Fruit fly (Drosophila melanogaster) whole organism, larva: ENCODE data around the gene Vm32E.

ENCODE experiments used
- noc ChIP-seq: fragments of 200-800 bp; sonication (Bioruptor generic); optimal IDR thresholded peaks from 3 replicates; lab custom pipeline; 2019; ENCODE audit warnings: missing biosample characterization, mild to moderate bottlenecking, missing genetic modification characterization, moderate library complexity

Vm32E gene

DNA sequence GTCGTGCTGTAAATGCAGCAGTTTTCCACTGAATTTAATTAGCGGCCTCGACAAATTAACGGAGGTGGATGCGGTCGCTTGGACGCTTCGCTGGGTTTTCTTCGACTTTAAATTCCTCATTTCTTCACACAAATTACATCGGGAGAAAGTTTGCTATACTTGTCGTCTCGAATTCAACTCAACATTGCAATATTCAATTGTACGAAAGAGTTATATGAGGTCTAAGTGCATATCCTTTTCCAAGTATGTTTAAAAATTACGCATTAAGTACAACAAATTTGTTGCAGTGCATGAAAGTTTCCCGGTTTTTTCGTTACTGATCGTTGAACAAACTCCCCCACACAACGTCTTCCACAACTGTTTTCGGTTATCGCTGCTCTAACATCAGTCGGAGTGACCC lies 21.2 kb upstream of the Vm32E start:
- no peak for TF ChIP-seq noc (tag; lab: Kevin White, UChicago)

DNA sequence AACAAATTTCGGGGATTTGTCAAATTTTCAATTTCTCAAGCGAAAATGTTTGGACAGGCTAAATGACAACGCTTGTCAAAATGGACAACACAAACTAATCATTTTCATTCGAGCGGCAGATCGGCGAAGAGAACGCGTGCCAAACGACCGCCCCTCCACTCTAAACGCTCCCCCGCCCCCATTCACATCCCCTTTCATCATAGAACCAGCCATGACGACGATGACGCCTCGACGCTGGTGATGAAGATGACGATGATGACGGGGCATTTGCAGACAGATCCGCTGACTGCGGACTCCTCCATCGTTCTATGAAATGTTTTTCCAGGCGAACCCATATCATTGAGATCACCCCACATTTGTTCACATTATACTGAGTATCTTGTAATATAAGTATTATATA lies 18.7 kb upstream of the Vm32E start:
- TF ChIP-seq noc (tag; lab: Kevin White, UChicago) = peak; percentile 6

DNA sequence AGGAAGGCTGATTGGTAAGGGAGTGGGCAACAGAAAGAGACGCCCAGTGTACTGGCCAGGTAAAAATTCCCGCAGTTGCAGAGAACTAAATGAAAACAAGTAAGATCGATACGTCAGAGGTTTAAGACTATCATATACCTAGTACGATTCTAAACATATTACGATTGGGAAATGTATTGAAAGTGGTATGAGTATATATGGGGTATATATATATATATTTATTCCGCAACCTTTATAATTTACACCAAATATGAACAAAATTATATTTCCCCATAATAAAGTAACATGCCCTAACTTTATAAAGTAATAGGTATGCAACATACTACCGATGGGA lies 17.6 kb upstream of the Vm32E start:
- TF ChIP-seq noc (tag; lab: Kevin White, UChicago) = peak; percentile 1

DNA sequence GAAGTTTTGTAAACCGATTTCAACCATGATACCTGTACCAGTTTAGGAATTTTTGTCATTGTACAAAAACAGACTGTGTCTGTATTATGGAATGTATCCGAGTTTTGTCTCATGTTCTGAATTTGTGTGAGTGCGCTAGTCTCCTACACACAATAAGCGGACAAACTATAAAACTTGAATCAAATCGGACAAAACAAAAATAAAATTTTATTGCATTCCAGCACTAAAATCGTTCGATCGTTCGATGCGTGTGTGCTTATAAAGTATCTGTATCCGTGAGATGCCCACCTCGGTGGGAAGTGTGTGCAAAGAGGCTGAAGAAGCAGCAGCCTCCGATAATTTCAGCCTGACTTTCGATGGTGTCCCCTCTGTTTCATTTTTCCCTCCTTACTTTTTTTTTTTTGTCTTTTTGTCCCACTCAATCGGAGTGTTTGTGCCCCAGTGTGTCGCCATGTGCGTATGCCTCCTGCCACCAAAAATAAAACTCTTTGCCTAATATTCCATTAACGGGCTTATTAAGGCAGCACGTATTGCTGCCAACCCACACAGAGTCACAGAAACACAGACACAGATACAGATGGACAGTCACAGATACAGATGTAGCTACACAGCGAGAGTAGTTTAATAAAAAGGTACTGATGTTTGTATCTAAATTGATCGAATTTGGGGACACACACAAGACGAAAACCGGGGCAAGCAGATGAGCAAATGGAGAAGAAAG lies 17.1 kb upstream of the Vm32E start:
- no peak for TF ChIP-seq noc (tag; lab: Kevin White, UChicago)

DNA sequence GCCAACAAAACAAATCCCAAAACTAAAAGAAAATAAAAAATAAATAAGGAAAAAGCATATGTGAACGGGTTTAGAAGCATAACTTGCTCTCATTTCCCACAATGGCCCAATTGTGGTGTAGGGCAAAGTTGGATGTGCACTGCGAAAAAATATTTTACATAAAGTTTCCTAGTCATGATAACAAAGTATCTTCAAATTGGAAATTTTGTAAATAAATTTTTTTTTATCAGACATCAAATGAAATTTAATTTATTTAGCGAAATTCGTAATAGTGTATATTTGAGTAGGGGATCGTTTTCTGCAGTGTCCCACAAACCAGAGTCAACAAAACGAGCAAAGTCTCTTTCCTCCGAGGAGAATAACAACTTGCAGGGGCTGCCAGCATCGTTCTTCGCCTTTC lies 12.7 kb upstream of the Vm32E start:
- TF ChIP-seq noc (tag; lab: Kevin White, UChicago) = no peak

DNA sequence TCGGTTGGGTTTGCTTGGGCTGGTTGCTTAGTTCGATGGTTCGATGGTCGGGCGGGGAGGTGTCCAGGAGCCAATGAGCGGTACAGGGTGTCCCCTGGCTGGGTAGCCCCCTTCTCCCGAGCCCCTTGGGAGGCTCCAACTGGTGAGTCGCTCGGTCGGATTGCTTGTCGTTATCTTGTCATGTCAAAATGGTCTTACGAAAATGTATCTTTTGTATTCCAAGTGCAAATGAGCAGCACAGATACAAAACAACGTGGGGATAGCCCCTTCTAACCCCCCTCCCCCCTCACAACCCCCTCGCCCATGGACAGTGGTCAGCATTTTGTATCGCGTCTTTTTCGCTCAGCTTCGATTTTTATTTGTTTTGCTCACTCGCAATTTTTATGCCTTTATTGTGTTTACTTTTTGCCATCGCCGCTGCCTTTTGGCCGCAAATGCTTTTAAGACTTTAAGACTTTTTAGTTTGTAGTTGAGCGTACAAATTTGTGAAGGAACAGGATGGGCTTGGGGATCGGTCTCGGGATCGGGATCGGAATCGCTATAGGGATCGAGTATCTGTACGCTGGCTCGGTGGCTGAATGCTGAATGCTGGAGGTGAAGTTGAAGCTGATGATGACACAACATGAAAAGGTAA lies 11.3 kb upstream of the Vm32E start:
- no peak for TF ChIP-seq noc (tag; lab: Kevin White, UChicago)

DNA sequence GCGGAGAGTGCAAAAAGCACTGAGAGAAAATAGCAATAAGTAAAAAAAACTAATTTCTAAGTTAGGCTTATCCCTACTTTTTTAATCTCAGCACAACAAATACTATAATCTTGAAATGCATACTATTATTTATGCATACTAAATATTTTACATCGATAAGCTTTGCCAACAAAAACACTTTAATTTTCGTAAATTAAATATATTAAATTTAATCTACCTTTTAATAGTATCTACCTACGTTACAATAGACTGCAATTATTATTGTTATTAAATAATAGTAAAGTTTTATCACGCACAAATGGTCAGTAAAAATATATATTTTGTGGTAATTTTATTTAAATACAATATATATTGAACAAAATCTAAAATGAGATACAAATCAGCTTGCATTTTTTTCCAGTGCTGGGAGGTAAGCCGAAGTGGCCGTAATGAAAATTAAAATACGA lies 10.7 kb upstream of the Vm32E start:
- TF ChIP-seq noc (tag; lab: Kevin White, UChicago) = no peak

DNA sequence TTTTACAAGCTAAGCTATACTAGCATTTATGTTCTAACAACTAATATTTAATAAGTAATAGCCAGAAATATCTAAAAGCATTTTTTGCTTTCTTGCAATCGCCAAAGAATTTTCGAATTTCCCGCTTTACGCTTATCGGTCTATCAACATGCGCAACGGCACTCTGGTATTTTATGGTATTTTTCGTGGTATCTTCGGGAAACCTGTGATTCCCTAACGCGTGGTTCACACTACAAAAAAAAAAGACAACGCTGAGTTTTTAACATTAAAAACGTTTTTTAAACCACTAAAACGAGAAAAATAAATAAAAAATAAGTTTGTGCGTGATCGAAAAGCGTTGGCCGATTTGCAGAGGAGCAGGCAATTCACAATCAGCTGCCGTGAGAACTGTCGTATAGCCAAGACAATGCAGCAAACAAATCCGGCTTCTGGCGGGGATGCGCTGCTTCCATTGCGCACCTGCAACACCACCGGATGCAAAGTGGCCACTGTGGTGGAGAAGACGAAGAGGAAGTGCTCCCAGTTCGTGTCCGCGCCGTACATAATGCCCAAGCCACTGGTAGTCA lies 7.4 kb upstream of the Vm32E start, which contains the start of gene Boh2:
Gene Boh2, plus strand, starts transcription at position 207 of the 566 bp plus-strand sequence.
- TF ChIP-seq noc (tag; lab: Kevin White, UChicago) = no peak

DNA sequence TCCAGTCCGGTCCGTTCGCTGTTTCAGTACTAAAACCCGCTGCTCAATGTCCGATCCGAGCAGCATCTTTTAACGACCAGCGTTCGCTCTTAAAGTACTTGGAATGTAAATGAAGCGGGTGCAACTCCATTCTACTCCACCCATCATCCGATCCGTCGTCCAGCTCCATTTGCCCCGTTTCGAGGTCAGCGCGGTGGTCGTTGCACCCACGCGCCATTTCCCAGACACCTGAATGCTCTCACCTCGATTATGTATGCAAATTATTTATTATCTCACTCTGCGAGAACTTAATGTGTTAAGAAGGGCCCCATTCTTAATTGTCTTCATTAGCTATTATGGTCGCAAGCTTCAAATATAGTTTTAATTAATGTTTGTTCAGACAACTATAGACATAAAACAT lies 6.9 kb upstream of the Vm32E start:
- no peak for TF ChIP-seq noc (tag; lab: Kevin White, UChicago)

DNA sequence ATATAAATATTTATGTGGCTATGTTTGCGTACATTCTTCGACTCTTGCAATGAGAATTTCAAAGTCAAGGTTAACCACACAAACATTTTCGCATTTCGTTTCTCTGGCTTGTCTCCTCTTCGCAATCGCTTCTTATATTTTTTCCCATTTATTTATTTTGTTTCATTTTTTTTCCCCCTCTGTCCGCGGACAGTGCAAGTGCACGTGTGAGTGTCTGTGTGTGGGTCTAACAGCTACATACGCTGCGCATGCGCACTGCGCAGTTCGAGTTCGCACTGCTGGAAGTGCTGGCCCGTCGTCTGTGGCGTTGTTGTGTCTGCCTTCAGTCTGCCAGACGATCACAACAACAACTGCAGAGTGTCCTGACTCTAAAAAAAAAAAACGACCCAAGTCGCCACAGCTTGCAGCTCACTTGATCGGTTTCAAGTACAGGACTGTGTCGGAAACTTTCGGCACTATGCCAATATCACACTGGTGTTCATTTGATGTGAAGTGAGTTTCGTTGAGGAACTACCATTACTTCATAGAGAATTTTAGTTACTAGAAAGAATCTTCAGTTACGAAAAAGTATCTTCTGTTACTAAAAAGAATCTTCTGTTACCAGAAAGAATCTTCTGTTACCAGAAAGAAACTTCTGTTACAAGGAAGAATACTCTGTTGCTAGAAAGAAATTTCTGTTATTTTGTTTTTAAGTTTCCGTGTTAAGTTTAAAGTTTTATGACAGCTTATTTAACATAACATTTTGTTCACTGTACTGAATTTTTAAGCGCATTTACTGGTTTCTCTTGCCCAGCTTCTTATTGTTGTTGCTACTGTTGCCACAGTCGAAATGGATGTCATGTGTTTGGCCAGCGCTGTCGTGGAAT lies 4.2 kb upstream of the Vm32E start:
- no peak for TF ChIP-seq noc (tag; lab: Kevin White, UChicago)

DNA sequence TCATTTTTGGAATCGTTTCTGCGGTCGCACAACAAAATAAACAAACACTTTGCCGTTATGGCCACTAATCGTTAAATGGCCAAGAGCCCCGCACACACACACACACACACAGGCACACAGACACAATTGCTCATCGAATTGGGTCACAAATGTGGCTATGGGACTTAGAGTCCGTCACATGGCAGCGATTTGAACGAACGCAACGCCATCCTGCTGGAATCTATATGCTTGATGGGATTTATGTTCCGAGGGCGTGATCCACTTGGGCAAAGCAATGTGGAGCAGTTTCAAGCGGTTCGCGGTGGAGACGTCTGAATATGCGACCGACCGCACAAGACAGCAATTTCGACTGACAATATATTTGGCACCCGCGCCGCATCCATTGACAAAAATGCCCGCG lies 916 bp downstream of the Vm32E start:
- TF ChIP-seq noc (tag; lab: Kevin White, UChicago) = no peak

DNA sequence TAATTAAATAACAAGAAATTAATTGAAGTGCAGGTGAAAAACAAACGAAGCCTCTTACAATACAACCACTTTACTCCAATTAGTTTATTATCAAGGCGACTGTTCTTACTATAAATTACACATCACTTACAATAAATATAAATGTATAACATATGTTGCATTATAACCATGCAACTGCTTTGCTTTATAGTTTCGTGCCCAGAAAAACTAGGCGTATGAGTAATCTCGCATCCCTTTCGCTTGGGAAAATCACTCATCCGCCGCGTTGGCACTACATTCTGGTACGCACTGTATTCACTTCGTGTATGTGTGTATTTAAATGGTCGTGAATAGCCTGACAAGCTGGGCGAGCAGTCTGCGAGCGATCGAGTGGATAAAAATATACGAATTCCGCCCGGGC lies 1.6 kb downstream of the Vm32E start:
- TF ChIP-seq noc (tag; lab: Kevin White, UChicago) = no peak

DNA sequence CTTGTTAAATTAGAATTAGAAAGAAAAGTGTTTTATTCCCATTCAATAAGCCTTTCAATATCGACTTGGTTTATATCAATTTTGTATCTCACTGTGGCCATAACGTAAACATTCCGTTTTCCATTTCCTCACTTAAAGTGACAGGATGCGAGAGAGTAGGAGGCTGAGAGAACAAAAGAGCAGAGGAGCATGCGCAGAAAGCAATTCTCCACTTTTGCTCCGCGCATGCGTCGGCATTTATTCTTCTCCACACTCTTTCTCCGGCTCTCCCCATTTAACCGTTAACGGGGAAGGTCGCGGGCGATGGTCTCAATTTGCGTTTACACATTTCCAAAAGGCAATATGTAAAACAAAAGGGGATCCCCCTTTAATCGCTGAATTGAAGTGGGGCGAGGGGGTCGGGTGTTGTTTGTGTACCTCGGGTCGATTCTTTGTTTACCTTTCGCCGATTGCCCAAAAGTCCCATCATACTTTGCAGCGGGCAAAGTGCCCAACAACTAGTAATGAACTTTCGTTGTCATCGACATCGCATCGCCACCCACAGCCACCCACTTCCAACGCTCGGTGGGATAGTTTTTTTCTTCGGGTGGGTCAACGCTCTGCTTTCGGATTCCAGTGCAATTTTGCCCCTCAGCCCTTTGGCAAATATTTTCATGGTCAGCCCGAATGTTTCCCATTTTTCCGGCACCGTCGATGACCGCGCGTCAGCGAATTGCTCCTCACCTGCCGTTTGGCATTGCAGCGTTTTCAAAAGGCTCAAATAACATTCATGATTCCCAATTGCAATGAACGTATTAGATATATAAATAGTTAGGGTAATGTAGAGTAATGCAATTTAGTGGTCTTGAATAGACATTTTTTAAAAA lies 2.5 kb downstream of the Vm32E start:
- TF ChIP-seq noc (tag; lab: Kevin White, UChicago) = no peak

DNA sequence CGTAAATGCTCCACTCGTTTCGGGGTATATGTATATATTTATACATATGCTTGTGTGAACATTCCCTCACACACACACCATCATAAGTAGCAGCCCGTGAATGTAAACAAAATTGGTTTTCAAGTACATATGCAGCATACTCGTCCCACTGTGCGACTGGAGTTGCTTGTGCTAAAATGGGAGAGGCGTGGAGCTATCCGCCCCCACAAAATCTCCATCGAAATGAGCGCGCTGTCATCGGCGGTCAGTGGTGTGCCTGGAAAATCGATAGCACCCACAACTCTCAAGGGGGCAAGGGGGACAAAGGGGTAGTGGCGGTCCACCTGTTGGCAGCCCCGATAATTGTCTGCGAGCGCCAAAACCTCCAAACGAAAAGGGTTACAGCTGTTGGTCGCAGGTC lies 3.5 kb downstream of the Vm32E start:
- no peak for TF ChIP-seq noc (tag; lab: Kevin White, UChicago)
